Worm (Caenorhabditis elegans): Measurements from ENCODE around the gene selt-1.1.

DNA sequence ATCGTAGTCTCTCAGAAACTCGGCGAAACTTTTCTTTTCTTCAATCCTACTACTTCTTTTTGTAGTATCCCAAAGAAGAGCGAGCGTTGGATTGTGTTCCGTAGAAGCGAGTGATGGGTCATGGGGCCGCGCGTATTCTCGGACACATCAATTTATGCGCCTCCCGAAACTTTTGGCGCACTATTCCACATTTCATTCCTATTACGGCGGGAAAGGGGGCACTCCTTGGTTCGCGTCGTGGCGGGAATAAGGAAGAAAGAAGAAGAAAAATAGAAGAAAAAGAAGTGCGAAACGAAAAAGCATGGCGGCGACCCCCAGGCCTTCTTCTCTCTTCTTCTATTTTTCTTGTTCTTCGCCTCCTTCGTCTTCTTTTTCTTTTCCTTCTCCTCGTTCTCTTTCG is 25.4 kb upstream of the selt-1.1 start:
- TF ChIP-seq ref-1 (GFP tag; conservative IDR thresholded peaks at IDR 0.05) (no peak), ztf-29 (GFP tag; IDR thresholded peaks at IDR 0.05) (no peak), tab-1 (GFP tag; IDR thresholded peaks at IDR 0.05) (no peak), med-1 (GFP tag; optimal IDR thresholded peaks at IDR 0.05; ENCODE audit: insufficient read depth) (no peak), ztf-23 (GFP tag; IDR thresholded peaks at IDR 0.05) (no peak)

Measured in whole organism, midembryonic.